Worm (Caenorhabditis elegans) whole organism, L4 larva: ENCODE measurements around the gene K02E11.6.

ENCODE experiments used
- F10B5.3 ChIP-seq: sonication (generic microtip); optimal IDR thresholded peaks from 2 replicates; lab custom pipeline; 2016; ENCODE audit warnings: mild to moderate bottlenecking, missing genetic modification characterization, missing compliant biosample characterization
- T26A8.4 ChIP-seq: fragments of 200-800 bp; sonication (Bioruptor generic); IDR thresholded peaks from 2 replicates; pipeline ENCODE4 v1.3.6; 2022; ENCODE audit warnings: missing genetic modification characterization, missing compliant biosample characterization
- Y48G9A.11 ChIP-seq: fragments of 200-800 bp; sonication (Bioruptor generic); IDR thresholded peaks from 2 replicates; pipeline ENCODE4 v1.3.6; 2022; ENCODE audit warnings: missing genetic modification reagents, missing genetic modification characterization, missing compliant biosample characterization
- Y5F2A.4 ChIP-seq: fragments of 200-800 bp; sonication (Bioruptor generic); optimal IDR thresholded peaks from 2 replicates; lab custom pipeline; 2018; ENCODE audit warnings: mild to moderate bottlenecking, missing genetic modification characterization, missing compliant biosample characterization
- ZK337.2 ChIP-seq: fragments of 200-800 bp; sonication (Bioruptor generic); IDR thresholded peaks from 2 replicates; pipeline ENCODE4 v1.3.6; 2022; ENCODE audit warnings: missing genetic modification reagents, missing genetic modification characterization, missing compliant biosample characterization
- aha-1 ChIP-seq: fragments of 150-350 bp; peaks from one replicate; lab custom pipeline; 2014; ENCODE audit warnings: missing biosample characterization, missing genetic modification characterization
- ama-1 ChIP-seq: fragments of 150-350 bp; optimal IDR thresholded peaks from 2 replicates; lab custom pipeline; 2014; ENCODE audit warnings: inconsistent platforms, mixed read lengths
- arid-1 ChIP-seq: fragments of 200-800 bp; sonication (Bioruptor generic); conservative IDR thresholded peaks from 2 replicates; pipeline ENCODE4 v1.3.6; 2022; ENCODE audit warnings: missing genetic modification reagents, missing genetic modification characterization, missing compliant biosample characterization
- ceh-20 ChIP-seq: fragments of 200-800 bp; sonication (Bioruptor generic); IDR thresholded peaks from 2 replicates; pipeline ENCODE4 v1.3.6; 2022; ENCODE audit warnings: missing genetic modification reagents, missing genetic modification characterization, missing compliant biosample characterization
- ceh-32 ChIP-seq: sonication (generic microtip); optimal IDR thresholded peaks from 2 replicates; lab custom pipeline; 2016; ENCODE audit warnings: mild to moderate bottlenecking, missing genetic modification characterization, missing compliant biosample characterization; ENCODE audit not compliant: poor library complexity
- ceh-44 ChIP-seq: fragments of 200-800 bp; sonication (Bioruptor generic); IDR thresholded peaks from 2 replicates; pipeline ENCODE4 v1.3.6; 2022; ENCODE audit warnings: missing genetic modification reagents, missing genetic modification characterization, missing compliant biosample characterization
- ctbp-1 ChIP-seq: fragments of 200-800 bp; sonication (Bioruptor generic); IDR thresholded peaks from 2 replicates; pipeline ENCODE4 v1.3.6; 2022; ENCODE audit warnings: missing genetic modification reagents, missing genetic modification characterization, missing compliant biosample characterization
- daf-12 ChIP-seq: fragments of 150-350 bp; optimal IDR thresholded peaks from 2 replicates; lab custom pipeline; 2014; ENCODE audit warnings: missing biosample characterization, missing genetic modification reagents, missing genetic modification characterization
- dmd-6 ChIP-seq: fragments of 200-800 bp; sonication (Bioruptor generic); IDR thresholded peaks from 2 replicates; pipeline ENCODE4 v1.3.6; 2022; ENCODE audit warnings: missing genetic modification reagents, missing genetic modification characterization, missing compliant biosample characterization
- dmd-9 ChIP-seq: fragments of 200-800 bp; sonication (Bioruptor generic); IDR thresholded peaks from 2 replicates; pipeline ENCODE4 v1.3.6; 2022; ENCODE audit warnings: missing genetic modification reagents, missing genetic modification characterization, missing compliant biosample characterization
- duxl-1 ChIP-seq: sonication (generic microtip); optimal IDR thresholded peaks from 2 replicates; lab custom pipeline; 2016; ENCODE audit warnings: mild to moderate bottlenecking, missing genetic modification characterization, moderate library complexity, missing compliant biosample characterization; ENCODE audit not compliant: poor library complexity
- dve-1 ChIP-seq: sonication (generic microtip); optimal IDR thresholded peaks from 2 replicates; lab custom pipeline; 2017; ENCODE audit warnings: antibody characterized with exemption, mild to moderate bottlenecking, missing genetic modification characterization, missing compliant biosample characterization; ENCODE audit not compliant: insufficient read depth
- egl-27 ChIP-seq: sonication (generic microtip); optimal IDR thresholded peaks from 3 replicates; lab custom pipeline; 2017; ENCODE audit warnings: missing biosample characterization, missing genetic modification reagents, missing genetic modification characterization
- gei-8 ChIP-seq: fragments of 200-800 bp; sonication (Bioruptor generic); optimal IDR thresholded peaks from 2 replicates; lab custom pipeline; 2018; ENCODE audit warnings: mild to moderate bottlenecking, missing genetic modification characterization, missing compliant biosample characterization
- lim-7 ChIP-seq: fragments of 200-800 bp; sonication (Bioruptor generic); IDR thresholded peaks from 2 replicates; pipeline ENCODE4 v1.3.6; 2022; ENCODE audit warnings: missing genetic modification characterization, missing compliant biosample characterization
- lin-38 ChIP-seq: fragments of 200-800 bp; sonication (Bioruptor generic); IDR thresholded peaks from 2 replicates; pipeline ENCODE4 v1.3.6; 2022; ENCODE audit warnings: missing genetic modification reagents, missing genetic modification characterization, missing compliant biosample characterization
- lin-39 ChIP-seq: fragments of 150-350 bp; optimal IDR thresholded peaks from 2 replicates; lab custom pipeline; 2014; ENCODE audit warnings: missing biosample characterization, missing genetic modification reagents, missing genetic modification characterization
- lir-3 ChIP-seq: sonication (generic microtip); optimal IDR thresholded peaks from 2 replicates; lab custom pipeline; 2016; ENCODE audit warnings: mild to moderate bottlenecking, missing genetic modification characterization, missing compliant biosample characterization
- mdt-29 ChIP-seq: fragments of 200-800 bp; sonication (Bioruptor generic); IDR thresholded peaks from 2 replicates; pipeline ENCODE4 v1.3.6; 2022; ENCODE audit warnings: missing genetic modification reagents, missing genetic modification characterization, missing compliant biosample characterization
- mxl-2 ChIP-seq: fragments of 200-800 bp; sonication (Bioruptor generic); conservative IDR thresholded peaks from 2 replicates; pipeline ENCODE4 v1.3.6; 2022; ENCODE audit warnings: missing genetic modification reagents, missing genetic modification characterization, missing compliant biosample characterization
- mxl-3 ChIP-seq: fragments of 200-800 bp; sonication (Bioruptor generic); optimal IDR thresholded peaks from 2 replicates; lab custom pipeline; 2018; ENCODE audit warnings: mild to moderate bottlenecking, missing genetic modification characterization, missing compliant biosample characterization
- nhr-111 ChIP-seq: fragments of 200-800 bp; sonication (Bioruptor generic); optimal IDR thresholded peaks from 2 replicates; lab custom pipeline; 2018; ENCODE audit warnings: mild to moderate bottlenecking, missing genetic modification characterization, missing compliant biosample characterization
- nhr-25 ChIP-seq: sonication (generic microtip); optimal IDR thresholded peaks from 2 replicates; lab custom pipeline; 2017; ENCODE audit warnings: missing genetic modification characterization, mild to moderate bottlenecking, missing compliant biosample characterization, antibody characterized with exemption, moderate library complexity, borderline replicate concordance; ENCODE audit not compliant: insufficient read depth
- nhr-28 ChIP-seq: fragments of 150-350 bp; optimal IDR thresholded peaks from 2 replicates; lab custom pipeline; 2014; ENCODE audit warnings: missing biosample characterization, missing genetic modification characterization
- nhr-76 ChIP-seq: fragments of 150-350 bp; optimal IDR thresholded peaks from 2 replicates; lab custom pipeline; 2014; ENCODE audit warnings: missing biosample characterization, missing genetic modification characterization
- pha-4 ChIP-seq, 2 experiments: fragments of 150-350 bp in 1 of 2; fragments of 200-800 bp in 1 of 2; sonication (Bioruptor generic) in 1 of 2; IDR thresholded peaks in 1 of 2; optimal IDR thresholded peaks in 1 of 2; 2 replicates each; pipeline versions ENCODE4 v1.3.6 to Lab custom; 2014 to 2022; ENCODE audit warnings: missing genetic modification characterization in 2 of 2, missing genetic modification reagents in 2 of 2, missing biosample characterization in 1 of 2, missing compliant biosample characterization in 1 of 2
- rbr-2 ChIP-seq: sonication (generic microtip); optimal IDR thresholded peaks from 2 replicates; lab custom pipeline; 2016; ENCODE audit warnings: missing genotype, missing genetic modification characterization, missing compliant biosample characterization
- saeg-2 ChIP-seq: fragments of 200-800 bp; sonication (Bioruptor generic); IDR thresholded peaks from 2 replicates; pipeline ENCODE4 v1.3.6; 2022; ENCODE audit warnings: missing genetic modification reagents, missing genetic modification characterization, missing compliant biosample characterization
- sdz-12 ChIP-seq: fragments of 200-800 bp; sonication (Bioruptor generic); optimal IDR thresholded peaks from 2 replicates; lab custom pipeline; 2018; ENCODE audit warnings: mild to moderate bottlenecking, missing genetic modification characterization, missing compliant biosample characterization
- skn-1 ChIP-seq: fragments of 150-350 bp; optimal IDR thresholded peaks from 2 replicates; lab custom pipeline; 2014; ENCODE audit warnings: missing biosample characterization, missing genetic modification characterization
- tag-97 ChIP-seq: fragments of 200-800 bp; sonication (Bioruptor generic); IDR thresholded peaks from 2 replicates; pipeline ENCODE4 v1.3.6; 2022; ENCODE audit warnings: missing genetic modification characterization, missing compliant biosample characterization
- unc-130 ChIP-seq: sonication (generic microtip); optimal IDR thresholded peaks from 2 replicates; lab custom pipeline; 2016; ENCODE audit warnings: missing genetic modification reagents, missing genetic modification characterization, missing compliant biosample characterization
- unc-62 ChIP-seq, 3 experiments: fragments of 150-350 bp in 1 of 3; sonication (generic microtip); optimal IDR thresholded peaks in 2 of 3; peaks in 1 of 3; 1 replicate in 1 of 3; 2 replicates in 2 of 3; lab custom pipeline; 2014 to 2017; ENCODE audit warnings: missing biosample characterization in 3 of 3, missing genetic modification characterization in 3 of 3, missing genetic modification reagents in 3 of 3, missing genotype in 1 of 3
- vab-7 ChIP-seq: fragments of 200-800 bp; sonication (Bioruptor generic); IDR thresholded peaks from 2 replicates; pipeline ENCODE4 v1.3.6; 2022; ENCODE audit warnings: missing genetic modification reagents, missing genetic modification characterization, missing compliant biosample characterization
- zag-1 ChIP-seq: fragments of 150-350 bp; optimal IDR thresholded peaks from 2 replicates; lab custom pipeline; 2014; ENCODE audit warnings: missing biosample characterization, missing genetic modification characterization
- zip-11 ChIP-seq: fragments of 200-800 bp; sonication (Bioruptor generic); IDR thresholded peaks from 2 replicates; pipeline ENCODE4 v1.3.6; 2022; ENCODE audit warnings: missing genetic modification characterization, missing compliant biosample characterization
- ztf-11 ChIP-seq: fragments of 150-350 bp; optimal IDR thresholded peaks from 2 replicates; lab custom pipeline; 2014; ENCODE audit warnings: missing biosample characterization, missing genetic modification characterization

K02E11.6 gene

ce11 chrV:14215106-14215505, 33.5 kb upstream of the K02E11.6 start, which contains the start of gene T16A9.5:
TSS of gene T16A9.5 (minus strand) at chrV:14215206.
- TF ChIP-seq sdz-12 (GFP tag; lab: Kevin White, UChicago) (no peak), Y48G9A.11 (no peak), lin-39 (tag; lab: Kevin White, UChicago) (no peak), gei-8 (GFP tag; lab: Kevin White, UChicago) (no peak), unc-62 (GFP tag; optimal IDR thresholded peaks at IDR 0.05 in 1 of 2; lab: Kevin White, UChicago) (no peak), unc-62 (tag; optimal IDR thresholded peaks at IDR 0.05; lab: Kevin White, UChicago) (no peak), zag-1 (no peak)

ce11 chrV:14223141-14223540, 25.5 kb upstream of the K02E11.6 start:
- TF ChIP-seq Y5F2A.4 = no peak
- no peak for TF ChIP-seq mxl-3 (GFP tag; lab: Kevin White, UChicago)
- TF ChIP-seq lir-3 = no peak
- TF ChIP-seq nhr-28 = no peak
- TF ChIP-seq daf-12 (tag; lab: Kevin White, UChicago) = no peak
- TF ChIP-seq dve-1 = no peak
- no peak for TF ChIP-seq zip-11 (GFP tag; lab: Robert Waterston, UW)
- no peak for TF ChIP-seq duxl-1 (tag; lab: Kevin White, UChicago)
- TF ChIP-seq F10B5.3 (tag; lab: Kevin White, UChicago) = no peak
- TF ChIP-seq ceh-44 (GFP tag; lab: Robert Waterston, UW) = no peak
- no peak for TF ChIP-seq nhr-111 (GFP tag; lab: Kevin White, UChicago)
- TF ChIP-seq ama-1 (lab: Kevin White, UChicago) = no peak
- no peak for TF ChIP-seq ceh-32 (tag; lab: Kevin White, UChicago)

ce11 chrV:14226373-14226772, 22.2 kb upstream of the K02E11.6 start, which contains the start of gene nep-21:
TSS of gene nep-21 (minus strand) at chrV:14226473.
- TF ChIP-seq dmd-9 (GFP tag; lab: Robert Waterston, UW) (no peak), unc-130 (GFP tag; lab: Kevin White, UChicago) (no peak), egl-27 (tag; lab: Kevin White, UChicago) (no peak), ZK337.2 (GFP tag; lab: Robert Waterston, UW) (no peak), rbr-2 (tag; lab: Kevin White, UChicago) (no peak), ceh-32 (tag; lab: Kevin White, UChicago) (no peak), F10B5.3 (tag; lab: Kevin White, UChicago) (no peak), nhr-28 (no peak), ztf-11 (tag; lab: Kevin White, UChicago) (no peak), arid-1 (no peak), ctbp-1 (GFP tag; lab: Robert Waterston, UW) (no peak), nhr-76 (tag; lab: Kevin White, UChicago) (no peak), mxl-2 (no peak), mdt-29 (no peak)

- TF ChIP-seq ceh-20 (GFP tag; lab: Robert Waterston, UW) = no peak
- no peak for TF ChIP-seq egl-27 (tag; lab: Kevin White, UChicago)
- no peak for TF ChIP-seq T26A8.4
- TF ChIP-seq vab-7 = 0 out of 2 replicates have a peak, but pooled peaks have one; percentile 59
- no peak for TF ChIP-seq tag-97 (GFP tag; lab: Robert Waterston, UW)
- TF ChIP-seq lim-7 (GFP tag; lab: Robert Waterston, UW) = peak; percentile 68; the same call in 1 of the 2 replicates
- no peak for TF ChIP-seq arid-1
- TF ChIP-seq lin-38 (GFP tag; lab: Robert Waterston, UW) = 0 out of 2 replicates have a peak, but pooled peaks have one; percentile 18
- no peak for TF ChIP-seq skn-1 (tag; lab: Kevin White, UChicago)
- TF ChIP-seq ctbp-1 (GFP tag; lab: Robert Waterston, UW) = 0 out of 2 replicates have a peak, but pooled peaks have one; percentile 31
- TF ChIP-seq ceh-44 (GFP tag; lab: Robert Waterston, UW) = 0 out of 2 replicates have a peak, but pooled peaks have one; percentile 74
- peak; percentile 54; the same call in 1 of the 2 replicates for TF ChIP-seq pha-4 (GFP tag; IDR thresholded peaks at IDR 0.05; lab: Robert Waterston, UW)
- TF ChIP-seq pha-4 (tag; optimal IDR thresholded peaks at IDR 0.05; lab: Kevin White, UChicago) = no peak
- TF ChIP-seq nhr-25 (tag; lab: Kevin White, UChicago) = no peak
- no peak for TF ChIP-seq ceh-32 (tag; lab: Kevin White, UChicago)
- no peak for TF ChIP-seq saeg-2 (GFP tag; lab: Robert Waterston, UW)
- TF ChIP-seq dmd-6 (GFP tag; lab: Robert Waterston, UW) = 0 out of 2 replicates have a peak, but pooled peaks have one; percentile 22
- TF ChIP-seq aha-1 (tag; lab: Kevin White, UChicago) = peak; percentile 46
- TF ChIP-seq unc-62 (GFP tag; optimal IDR thresholded peaks at IDR 0.05 in 1 of 2; lab: Kevin White, UChicago) = no peak
- TF ChIP-seq unc-62 (tag; optimal IDR thresholded peaks at IDR 0.05; lab: Kevin White, UChicago) = no peak
Observed at ce11 chrV:14230788-14231583, 17.6 kb upstream of the K02E11.6 start.
